Worm (Caenorhabditis elegans) whole organism, mixed stage, embryonic: ENCODE measurements around the gene ZK470.1.

Experiments used
- M03D4.4 ChIP-seq: sonication (generic microtip); optimal IDR thresholded peaks from 2 replicates; lab custom pipeline; 2017; ENCODE audit warnings: mild to moderate bottlenecking, missing genetic modification characterization, missing compliant biosample characterization
- nhr-237 ChIP-seq: fragments of 150-350 bp; optimal IDR thresholded peaks from 2 replicates; lab custom pipeline; 2014; ENCODE audit warnings: missing biosample characterization, missing genetic modification characterization
- nhr-76 ChIP-seq: sonication (generic microtip); optimal IDR thresholded peaks from 2 replicates; lab custom pipeline; 2017; ENCODE audit warnings: missing biosample characterization, missing genetic modification characterization
- ztf-11 ChIP-seq: fragments of 150-350 bp; optimal IDR thresholded peaks from 2 replicates; lab custom pipeline; 2014; ENCODE audit warnings: missing biosample characterization, missing genetic modification characterization

- no peak for TF ChIP-seq M03D4.4 (tag; lab: Kevin White, UChicago)
- TF ChIP-seq ztf-11 (tag; lab: Kevin White, UChicago), result no peak
- no peak for TF ChIP-seq nhr-76 (tag; lab: Kevin White, UChicago)
- TF ChIP-seq nhr-237 (tag; lab: Kevin White, UChicago), result no peak
Observed at ce11 chrX:4145051-4145826, 18.3 kb upstream of the ZK470.1 start.
